Fruit fly (Drosophila melanogaster): Measurements from ENCODE around the gene cher.

dm6 chr3R:17120165-17120564 is 5.0 kb downstream of the cher start, which contains the start of gene CG34278:
- TF ChIP-seq CG7045 (GFP tag; optimal IDR thresholded peaks at IDR 0.05), result no peak
- no peak for TF ChIP-seq cic (GFP tag; optimal IDR thresholded peaks at IDR 0.05)
- no peak for TF ChIP-seq Hr96 (GFP tag; optimal IDR thresholded peaks at IDR 0.05)
- TF ChIP-seq Clk (GFP tag; optimal IDR thresholded peaks at IDR 0.05), result no peak
- no peak for TF ChIP-seq CG7101 (tag; optimal IDR thresholded peaks at IDR 0.05)
- no peak for TF ChIP-seq cnc (optimal IDR thresholded peaks at IDR 0.05)
- TF ChIP-seq CG33017 (tag; optimal IDR thresholded peaks at IDR 0.05), result no peak
- TF ChIP-seq CG14711 (tag; optimal IDR thresholded peaks at IDR 0.05), result no peak
- TF ChIP-seq pad (GFP tag; optimal IDR thresholded peaks at IDR 0.05), result no peak

Data from whole organism, adult.